Fruit fly (Drosophila melanogaster): Measurements from ENCODE around the gene LysX.

The LysX gene

DNA sequence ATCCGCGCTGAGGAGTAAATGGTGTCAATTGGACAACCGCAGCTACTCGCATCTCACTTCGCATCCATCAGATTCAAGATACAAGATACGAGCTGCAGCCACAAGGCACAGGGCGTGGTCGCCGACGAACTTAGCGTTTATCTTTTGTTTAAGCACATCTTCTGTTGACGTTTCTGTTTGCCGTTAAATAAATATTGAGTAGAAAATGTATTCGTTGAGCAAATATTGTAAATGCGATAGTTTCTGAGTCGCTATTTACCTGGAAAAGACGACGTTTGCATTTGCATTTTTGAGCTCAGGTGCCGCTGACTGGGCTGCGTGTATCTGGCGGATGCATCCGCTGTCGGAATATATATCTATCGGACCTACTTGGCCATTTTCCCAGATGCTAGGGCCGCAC lies 28.8 kb downstream of the LysX start (continued):
- TF ChIP-seq nau (GFP tag; optimal IDR thresholded peaks at IDR 0.05): peak; percentile 62
- TF ChIP-seq BtbVII (GFP tag; optimal IDR thresholded peaks at IDR 0.05): no peak
- peak; percentile 13 for TF ChIP-seq CG10147 (GFP tag; optimal IDR thresholded peaks at IDR 0.05)
- no peak for TF ChIP-seq dysf (GFP tag; IDR thresholded peaks at IDR 0.05)
- peak; percentile 87 for TF ChIP-seq CG2875 (GFP tag; optimal IDR thresholded peaks at IDR 0.05)
- TF ChIP-seq CG8359 (GFP tag; optimal IDR thresholded peaks at IDR 0.05; ENCODE audit: borderline replicate concordance): peak; percentile 75
- peak; percentile 52 for TF ChIP-seq org-1 (GFP tag; optimal IDR thresholded peaks at IDR 0.05)
- peak; percentile 14 for TF ChIP-seq D19A (tag; optimal IDR thresholded peaks at IDR 0.05)
- TF ChIP-seq Ptx1 (GFP tag; IDR thresholded peaks at IDR 0.05): no peak; the same call in 1 of the 2 replicates
- TF ChIP-seq Mad (GFP tag; optimal IDR thresholded peaks at IDR 0.05): no peak
- TF ChIP-seq Kr (GFP tag; optimal IDR thresholded peaks at IDR 0.05): peak; percentile 94
- TF ChIP-seq CoRest (tag; optimal IDR thresholded peaks at IDR 0.05): peak; percentile 40
- TF ChIP-seq CG1603 (tag; optimal IDR thresholded peaks at IDR 0.05): peak; percentile 78
- no peak for TF ChIP-seq CG13287 (GFP tag; IDR thresholded peaks at IDR 0.05; ENCODE audit: partially characterized antibody)
- no peak for TF ChIP-seq ERR (GFP tag; optimal IDR thresholded peaks at IDR 0.05)
- TF ChIP-seq CG4617 (GFP tag; optimal IDR thresholded peaks at IDR 0.05; ENCODE audit: borderline replicate concordance): no peak
- peak; percentile 82 for TF ChIP-seq Lhr (GFP tag; optimal IDR thresholded peaks at IDR 0.05)
- peak; percentile 60; the same call in 1 of the 2 replicates for TF ChIP-seq CG17328 (GFP tag; IDR thresholded peaks at IDR 0.05)
- no peak for TF ChIP-seq CG9215 (GFP tag; IDR thresholded peaks at IDR 0.05)
- TF ChIP-seq CG6854 (GFP tag; optimal IDR thresholded peaks at IDR 0.05): peak; percentile 24
- TF ChIP-seq TFAM (GFP tag; optimal IDR thresholded peaks at IDR 0.05): peak; percentile 50
- TF ChIP-seq Atf-2 (GFP tag; optimal IDR thresholded peaks at IDR 0.05): no peak
- peak; percentile 39 for TF ChIP-seq CG12236 (GFP tag; optimal IDR thresholded peaks at IDR 0.05)
- peak; percentile 62 for TF ChIP-seq CG11723 (GFP tag; optimal IDR thresholded peaks at IDR 0.05)
- TF ChIP-seq chm (GFP tag; IDR thresholded peaks at IDR 0.05): peak; percentile 63; the same call in 1 of the 2 replicates
- TF ChIP-seq CG8089 (GFP tag; optimal IDR thresholded peaks at IDR 0.05): peak; percentile 48
- peak; percentile 26 for TF ChIP-seq CG2712 (tag; optimal IDR thresholded peaks at IDR 0.05)
- peak; percentile 92 for TF ChIP-seq CG15601 (tag; optimal IDR thresholded peaks at IDR 0.05)
- no peak for TF ChIP-seq Lim3 (GFP tag; IDR thresholded peaks at IDR 0.05)
- no peak for TF ChIP-seq Bteb2 (GFP tag; optimal IDR thresholded peaks at IDR 0.05)
- TF ChIP-seq chinmo (GFP tag; IDR thresholded peaks at IDR 0.05; ENCODE audit: partially characterized antibody): no peak
- TF ChIP-seq Vsx1 (GFP tag; optimal IDR thresholded peaks at IDR 0.05): peak; percentile 20
- peak; percentile 2 for TF ChIP-seq CG1647 (GFP tag; optimal IDR thresholded peaks at IDR 0.05)
- peak; percentile 34 for TF ChIP-seq p53 (GFP tag; optimal IDR thresholded peaks at IDR 0.05)
- no peak for TF ChIP-seq exex (tag; optimal IDR thresholded peaks at IDR 0.05)
- no peak for TF ChIP-seq E2f2 (GFP tag; IDR thresholded peaks at IDR 0.05)
- no peak for TF ChIP-seq gfzf (GFP tag; optimal IDR thresholded peaks at IDR 0.05)
- peak; percentile 36 for TF ChIP-seq Fer3 (tag; optimal IDR thresholded peaks at IDR 0.05)
- TF ChIP-seq Adf1 (GFP tag; IDR thresholded peaks at IDR 0.05): no peak
- TF ChIP-seq PHDP (tag; optimal IDR thresholded peaks at IDR 0.05): peak; percentile 53
- TF ChIP-seq CG10274 (GFP tag; optimal IDR thresholded peaks at IDR 0.05): no peak
- peak; percentile 52 for TF ChIP-seq CG12219 (GFP tag; optimal IDR thresholded peaks at IDR 0.05)
- peak; percentile 59 for TF ChIP-seq CG17385 (GFP tag; optimal IDR thresholded peaks at IDR 0.05)
- TF ChIP-seq CG17568 (GFP tag; optimal IDR thresholded peaks at IDR 0.05): peak; percentile 84
- TF ChIP-seq CG3163 (GFP tag; optimal IDR thresholded peaks at IDR 0.05): peak; percentile 7
- no peak for TF ChIP-seq en (GFP tag; optimal IDR thresholded peaks at IDR 0.05)
- TF ChIP-seq CG1792 (GFP tag; optimal IDR thresholded peaks at IDR 0.05): peak; percentile 38
- peak; percentile 75 for TF ChIP-seq CG9727 (GFP tag; optimal IDR thresholded peaks at IDR 0.05)
- TF ChIP-seq danr (GFP tag; IDR thresholded peaks at IDR 0.05): peak; percentile 15; the same call in 1 of the 2 replicates
